Fruit fly (Drosophila melanogaster) whole organism, embryonic: ENCODE data around the gene CG1231.

Source experiments
- Asciz ChIP-seq: fragments of 200-800 bp; sonication (Bioruptor generic); optimal IDR thresholded peaks from 2 replicates; lab custom pipeline; 2017; ENCODE audit warnings: missing biosample characterization, mild to moderate bottlenecking, missing genetic modification characterization, missing genetic modification reagents
- B-H1 ChIP-seq: fragments of 200-800 bp; sonication (Bioruptor generic); IDR thresholded peaks from 3 replicates; pipeline ENCODE4 v1.3.6; 2022; ENCODE audit warnings: missing biosample characterization, missing genetic modification characterization
- CG11504 ChIP-seq: fragments of 200-800 bp; sonication (Bioruptor generic); optimal IDR thresholded peaks from 3 replicates; lab custom pipeline; 2019; ENCODE audit warnings: missing biosample characterization, mild to moderate bottlenecking, missing genetic modification characterization, moderate library complexity
- CG11695 ChIP-seq: fragments of 200-800 bp; sonication (Bioruptor generic); IDR thresholded peaks from 3 replicates; pipeline ENCODE4 v1.3.6; 2022; ENCODE audit warnings: missing biosample characterization, missing genetic modification characterization
- CG11723 ChIP-seq: fragments of 200-800 bp; sonication (Bioruptor generic); optimal IDR thresholded peaks from 2 replicates; lab custom pipeline; 2017; ENCODE audit warnings: missing biosample characterization, mild to moderate bottlenecking, missing genetic modification characterization
- CG12942 ChIP-seq: fragments of 200-800 bp; sonication (Bioruptor generic); optimal IDR thresholded peaks from 3 replicates; lab custom pipeline; 2016; ENCODE audit warnings: missing biosample characterization, missing genetic modification characterization
- CG14050 ChIP-seq: fragments of 200-800 bp; sonication (Bioruptor generic); IDR thresholded peaks from 3 replicates; pipeline ENCODE4 v1.3.6; 2022; ENCODE audit warnings: missing biosample characterization, missing genetic modification characterization
- CG14965 ChIP-seq: fragments of 200-800 bp; sonication (Bioruptor generic); optimal IDR thresholded peaks from 2 replicates; lab custom pipeline; 2016; ENCODE audit warnings: missing biosample characterization, missing genetic modification characterization, borderline replicate concordance
- CG43689 ChIP-seq: fragments of 200-800 bp; sonication (Bioruptor generic); IDR thresholded peaks from 2 replicates; pipeline ENCODE4 v1.3.6; 2022; ENCODE audit warnings: missing biosample characterization, missing genetic modification characterization
- CG4424 ChIP-seq: fragments of 200-800 bp; sonication (Bioruptor generic); optimal IDR thresholded peaks from 3 replicates; lab custom pipeline; 2016; ENCODE audit warnings: missing biosample characterization, missing genetic modification characterization
- CG5180 ChIP-seq: fragments of 200-800 bp; sonication (Bioruptor generic); optimal IDR thresholded peaks from 3 replicates; lab custom pipeline; 2017; ENCODE audit warnings: missing biosample characterization, missing genetic modification characterization, mild to moderate bottlenecking, moderate library complexity, missing genetic modification reagents
- CG7928 ChIP-seq: fragments of 200-800 bp; sonication (Bioruptor generic); optimal IDR thresholded peaks from 2 replicates; lab custom pipeline; 2017; ENCODE audit warnings: missing biosample characterization, mild to moderate bottlenecking, missing genetic modification characterization
- CG8290 ChIP-seq, 3 experiments: fragments of 200-800 bp; sonication (Bioruptor generic); optimal IDR thresholded peaks; 2 replicates each; lab custom pipeline; 2016 to 2019; ENCODE audit warnings: missing biosample characterization in 3 of 3, missing genetic modification characterization in 3 of 3, mild to moderate bottlenecking in 2 of 3, moderate library complexity in 1 of 3
- CG9876 ChIP-seq: fragments of 200-800 bp; sonication (Bioruptor generic); optimal IDR thresholded peaks from 2 replicates; lab custom pipeline; 2016; ENCODE audit warnings: missing biosample characterization, missing genetic modification characterization
- Camta ChIP-seq: fragments of 200-800 bp; sonication (Bioruptor generic); optimal IDR thresholded peaks from 2 replicates; lab custom pipeline; 2016; ENCODE audit warnings: missing biosample characterization, missing genetic modification characterization
- Dbx ChIP-seq: fragments of 200-800 bp; sonication (Bioruptor generic); IDR thresholded peaks from 3 replicates; pipeline ENCODE4 v1.3.6; 2022; ENCODE audit warnings: missing biosample characterization, missing genetic modification characterization
- Drgx ChIP-seq: fragments of 200-800 bp; sonication (Bioruptor generic); IDR thresholded peaks from 2 replicates; pipeline ENCODE4 v1.3.6; 2022; ENCODE audit warnings: missing biosample characterization, missing genetic modification characterization
- Hr3 ChIP-seq: fragments of 200-800 bp; sonication (Bioruptor generic); optimal IDR thresholded peaks from 3 replicates; lab custom pipeline; 2016; ENCODE audit warnings: missing biosample characterization, missing genetic modification characterization
- Lhr ChIP-seq: fragments of 200-800 bp; sonication (Bioruptor generic); optimal IDR thresholded peaks from 3 replicates; lab custom pipeline; 2017; ENCODE audit warnings: mild to moderate bottlenecking, missing biosample characterization, missing genetic modification reagents, missing genetic modification characterization
- Meics ChIP-seq: fragments of 200-800 bp; sonication (Bioruptor generic); optimal IDR thresholded peaks from 2 replicates; lab custom pipeline; 2017; ENCODE audit warnings: missing biosample characterization, mild to moderate bottlenecking, missing genetic modification characterization
- Scr ChIP-seq: fragments of 200-800 bp; sonication (Bioruptor generic); IDR thresholded peaks from 2 replicates; pipeline ENCODE4 v1.3.6; 2022; ENCODE audit warnings: missing biosample characterization, missing genetic modification characterization; ENCODE audit not compliant: partially characterized antibody
- Ssrp ChIP-seq: fragments of 200-800 bp; sonication (Bioruptor generic); optimal IDR thresholded peaks from 2 replicates; lab custom pipeline; 2018; ENCODE audit warnings: missing biosample characterization, mild to moderate bottlenecking, missing genetic modification characterization, moderate library complexity
- Trl ChIP-seq, 3 experiments: fragments of >200 bp in 2 of 3; fragments of 200-800 bp in 1 of 3; sonication (Bioruptor generic) in 1 of 3; optimal IDR thresholded peaks; 2 replicates in 1 of 3; 3 replicates in 2 of 3; lab custom pipeline; 2016 to 2017; ENCODE audit warnings: missing biosample characterization in 1 of 3, missing genetic modification characterization in 1 of 3
- Xrp1 ChIP-seq: fragments of 200-800 bp; sonication (Bioruptor generic); IDR thresholded peaks from 2 replicates; pipeline ENCODE4 v1.3.6; 2022; ENCODE audit warnings: missing biosample characterization, missing genetic modification characterization
- ab ChIP-seq: fragments of 200-800 bp; sonication (Bioruptor generic); optimal IDR thresholded peaks from 2 replicates; lab custom pipeline; 2016; ENCODE audit warnings: missing biosample characterization, missing genetic modification characterization
- ac ChIP-seq: fragments of 200-800 bp; sonication (Bioruptor generic); optimal IDR thresholded peaks from 3 replicates; lab custom pipeline; 2017; ENCODE audit warnings: missing biosample characterization, mild to moderate bottlenecking, missing genetic modification characterization
- al ChIP-seq: fragments of 200-800 bp; sonication (Bioruptor generic); IDR thresholded peaks from 2 replicates; pipeline ENCODE4 v1.3.6; 2022; ENCODE audit warnings: missing biosample characterization, missing genetic modification characterization
- bcd ChIP-seq: fragments of 200-800 bp; sonication (Bioruptor generic); optimal IDR thresholded peaks from 2 replicates; lab custom pipeline; 2017; ENCODE audit warnings: missing biosample characterization, mild to moderate bottlenecking, missing genetic modification characterization
- dmrt11E ChIP-seq: fragments of 200-800 bp; sonication (Bioruptor generic); optimal IDR thresholded peaks from 3 replicates; lab custom pipeline; 2018; ENCODE audit warnings: missing biosample characterization, mild to moderate bottlenecking, missing genetic modification characterization, moderate library complexity
- en ChIP-seq: fragments of 200-800 bp; sonication (Bioruptor generic); optimal IDR thresholded peaks from 2 replicates; lab custom pipeline; 2016; ENCODE audit warnings: missing biosample characterization, missing genetic modification characterization
- eyg ChIP-seq: fragments of 200-800 bp; sonication (Bioruptor generic); optimal IDR thresholded peaks from 3 replicates; lab custom pipeline; 2016; ENCODE audit warnings: missing biosample characterization, missing genetic modification characterization
- ftz-f1 ChIP-seq: fragments of 200-800 bp; sonication (Bioruptor generic); optimal IDR thresholded peaks from 2 replicates; lab custom pipeline; 2016; ENCODE audit warnings: missing biosample characterization, missing genetic modification characterization
- grau ChIP-seq: fragments of 200-800 bp; optimal IDR thresholded peaks from 3 replicates; lab custom pipeline; 2019; ENCODE audit warnings: missing biosample characterization, mild to moderate bottlenecking, missing genetic modification characterization, moderate library complexity
- grn ChIP-seq: fragments of 200-800 bp; sonication (Bioruptor generic); optimal IDR thresholded peaks from 3 replicates; lab custom pipeline; 2017; ENCODE audit warnings: missing biosample characterization, missing genetic modification characterization
- gro ChIP-seq: fragments of 200-800 bp; sonication (Bioruptor generic); optimal IDR thresholded peaks from 2 replicates; lab custom pipeline; 2016; ENCODE audit warnings: missing biosample characterization, missing genetic modification characterization
- hth ChIP-seq: fragments of >200 bp; optimal IDR thresholded peaks from 2 replicates; lab custom pipeline; 2017; ENCODE audit warnings: inconsistent platforms
- kah ChIP-seq: fragments of 200-800 bp; sonication (Bioruptor generic); optimal IDR thresholded peaks from 2 replicates; lab custom pipeline; 2018; ENCODE audit warnings: missing biosample characterization, mild to moderate bottlenecking, missing genetic modification characterization
- lola ChIP-seq, 3 experiments: fragments of >200 bp in 2 of 3; fragments of 200-800 bp in 1 of 3; sonication (Bioruptor generic) in 1 of 3; optimal IDR thresholded peaks; 2 replicates each; lab custom pipeline; 2017 to 2019; ENCODE audit warnings: missing biosample characterization in 3 of 3, missing genetic modification characterization in 3 of 3, mild to moderate bottlenecking in 1 of 3, moderate library complexity in 1 of 3
- org-1 ChIP-seq: fragments of 200-800 bp; sonication (Bioruptor generic); optimal IDR thresholded peaks from 2 replicates; lab custom pipeline; 2017; ENCODE audit warnings: missing biosample characterization, missing genetic modification characterization
- psq ChIP-seq: fragments of 200-800 bp; sonication (Bioruptor generic); optimal IDR thresholded peaks from 2 replicates; lab custom pipeline; 2017; ENCODE audit warnings: missing biosample characterization, missing genetic modification characterization
- salm ChIP-seq: fragments of 200-800 bp; sonication (Bioruptor generic); optimal IDR thresholded peaks from 2 replicates; lab custom pipeline; 2018; ENCODE audit warnings: missing biosample characterization, mild to moderate bottlenecking, missing genetic modification characterization
- seq ChIP-seq: fragments of 200-800 bp; sonication (Bioruptor generic); IDR thresholded peaks from 2 replicates; pipeline ENCODE4 v1.3.6; 2022; ENCODE audit warnings: missing biosample characterization, missing genetic modification characterization
- shn ChIP-seq: fragments of 200-800 bp; sonication (Bioruptor generic); optimal IDR thresholded peaks from 3 replicates; lab custom pipeline; 2016; ENCODE audit warnings: missing biosample characterization, missing genetic modification characterization
- slp2 ChIP-seq: fragments of 200-800 bp; sonication (Bioruptor generic); optimal IDR thresholded peaks from 2 replicates; lab custom pipeline; 2016; ENCODE audit warnings: missing biosample characterization, missing genetic modification characterization
- sna ChIP-seq: fragments of 200-800 bp; sonication (Bioruptor generic); IDR thresholded peaks from 2 replicates; pipeline ENCODE4 v1.3.6; 2022; ENCODE audit warnings: missing biosample characterization, missing genetic modification characterization; ENCODE audit not compliant: partially characterized antibody
- sr ChIP-seq: fragments of 200-800 bp; sonication (Bioruptor generic); IDR thresholded peaks from 3 replicates; pipeline ENCODE4 v1.3.6; 2022; ENCODE audit warnings: missing biosample characterization, missing genetic modification characterization
- twi ChIP-seq: fragments of 200-800 bp; optimal IDR thresholded peaks from 2 replicates; lab custom pipeline; 2019; ENCODE audit warnings: missing biosample characterization, mild to moderate bottlenecking, missing genetic modification characterization, moderate library complexity
- vfl ChIP-seq: fragments of 200-800 bp; sonication (Bioruptor generic); optimal IDR thresholded peaks from 2 replicates; lab custom pipeline; 2016; ENCODE audit warnings: missing biosample characterization, missing genetic modification characterization

Gene CG1231

DNA sequence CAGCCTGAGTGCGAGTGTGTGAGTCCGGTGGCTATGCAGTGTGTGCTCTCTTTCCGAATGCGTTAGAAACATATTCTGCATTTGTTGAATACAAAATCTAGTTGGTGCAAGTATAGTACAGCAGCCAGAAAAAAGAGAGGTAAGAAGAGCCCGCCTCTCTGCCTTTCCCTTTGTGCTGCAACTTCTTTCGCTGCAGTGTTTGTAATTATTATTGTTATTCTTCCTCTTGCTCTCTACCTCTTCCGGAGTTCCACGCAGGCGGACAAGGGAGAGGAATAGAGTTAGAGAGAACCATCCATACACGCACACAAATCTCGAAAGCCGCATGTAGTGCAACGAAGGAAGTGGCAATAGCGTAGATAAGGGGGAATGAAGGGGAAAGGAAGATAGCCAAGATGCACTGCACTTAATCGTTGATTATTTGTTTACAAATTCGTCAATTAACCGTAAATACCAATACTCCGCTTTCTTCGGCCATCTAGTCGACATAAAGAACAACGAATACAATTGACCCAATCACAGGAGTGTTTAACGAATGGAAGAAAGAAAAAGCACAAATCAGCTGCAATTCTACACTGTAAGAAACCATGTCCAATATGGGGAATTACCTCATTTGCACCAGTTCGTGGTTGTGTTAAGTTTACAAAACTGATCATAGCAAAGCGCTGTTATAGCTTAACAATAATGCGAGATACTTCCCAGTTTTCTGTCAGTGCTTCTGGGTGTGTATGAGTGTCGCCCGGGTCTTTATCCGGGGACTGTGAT is 8.4 kb upstream of the CG1231 start (continued):
- peak; percentile 60 for TF ChIP-seq grau (tag; lab: Kevin White, UChicago)
- TF ChIP-seq CG8290 (GFP tag; optimal IDR thresholded peaks at IDR 0.05; lab: Kevin White, UChicago) = peak; percentile 38
- TF ChIP-seq CG8290 (tag; optimal IDR thresholded peaks at IDR 0.05; lab: Kevin White, UChicago) = peak in 1 of 2 experiments; percentile 71
- peak; percentile 75 for TF ChIP-seq CG11504 (tag; lab: Kevin White, UChicago)
- peak; percentile 85 for TF ChIP-seq Xrp1 (GFP tag; lab: Robert Waterston, UW)
- TF ChIP-seq psq (GFP tag; lab: Kevin White, UChicago) = peak; percentile 56
- 0 out of 3 replicates have a peak, but pooled peaks have one; percentile 36 for TF ChIP-seq sr
- TF ChIP-seq Meics = peak; percentile 13
- peak; percentile 60 to 71 for TF ChIP-seq Trl (optimal IDR thresholded peaks at IDR 0.05; lab: Kevin White, UChicago)
- peak; percentile 64 for TF ChIP-seq Trl (GFP tag; optimal IDR thresholded peaks at IDR 0.05; lab: Kevin White, UChicago)
- peak; percentile 87 for TF ChIP-seq Drgx (GFP tag; lab: Robert Waterston, UW)
- TF ChIP-seq Hr3 (GFP tag; lab: Kevin White, UChicago) = peak; percentile 69
- TF ChIP-seq CG43689 (GFP tag; lab: Robert Waterston, UW) = 0 out of 2 replicates have a peak, but pooled peaks have one; percentile 43
- peak in 1 of 3 experiments; percentile 69 for TF ChIP-seq lola (GFP tag; optimal IDR thresholded peaks at IDR 0.05; lab: Kevin White, UChicago)
- peak; percentile 81 for TF ChIP-seq CG4424 (GFP tag; lab: Kevin White, UChicago)
- no peak for TF ChIP-seq ftz-f1 (GFP tag; lab: Kevin White, UChicago)
- peak; percentile 47 for TF ChIP-seq CG5180 (GFP tag; lab: Kevin White, UChicago)
- TF ChIP-seq hth = no peak
- TF ChIP-seq org-1 = peak; percentile 70
- no peak for TF ChIP-seq grn (GFP tag; lab: Kevin White, UChicago)
- TF ChIP-seq Asciz = peak; percentile 61
- peak; percentile 33 for TF ChIP-seq vfl
- peak; percentile 54 for TF ChIP-seq eyg (GFP tag; lab: Kevin White, UChicago)
- peak; percentile 35; the same call in 1 of the 2 replicates for TF ChIP-seq seq (GFP tag; lab: Robert Waterston, UW)
- TF ChIP-seq kah = peak; percentile 61
- TF ChIP-seq CG11695 (GFP tag; lab: Robert Waterston, UW) = peak; percentile 33; the same call in 1 of the 3 replicates
- peak; percentile 56 for TF ChIP-seq Lhr (GFP tag; lab: Kevin White, UChicago)
- TF ChIP-seq dmrt11E = peak; percentile 80
- TF ChIP-seq B-H1 (GFP tag; lab: Robert Waterston, UW) = peak; percentile 43; the same call in 1 of the 3 replicates
- TF ChIP-seq CG9876 (GFP tag; lab: Kevin White, UChicago) = peak; percentile 46
- TF ChIP-seq gro (GFP tag; lab: Kevin White, UChicago) = no peak
- TF ChIP-seq CG7928 (GFP tag; lab: Kevin White, UChicago) = no peak
- peak; percentile 49 for TF ChIP-seq slp2 (GFP tag; lab: Kevin White, UChicago)
- TF ChIP-seq CG14965 (GFP tag; lab: Kevin White, UChicago) = no peak
- TF ChIP-seq twi (tag; lab: Kevin White, UChicago) = peak; percentile 29
- TF ChIP-seq Scr (GFP tag; lab: Robert Waterston, UW) = no peak
- TF ChIP-seq en (GFP tag; lab: Kevin White, UChicago) = peak; percentile 63
- peak; percentile 53; the same call in 2 of the 3 replicates for TF ChIP-seq CG14050 (GFP tag; lab: Robert Waterston, UW)
- TF ChIP-seq sna (GFP tag; lab: Robert Waterston, UW) = no peak
- TF ChIP-seq Camta (GFP tag; lab: Kevin White, UChicago) = peak; percentile 67
- peak; percentile 60 for TF ChIP-seq CG11723 (GFP tag; lab: Kevin White, UChicago)
- peak; percentile 81 for TF ChIP-seq Ssrp (tag; lab: Kevin White, UChicago)
- no peak for TF ChIP-seq ac (GFP tag; lab: Kevin White, UChicago)
- peak; percentile 52 for TF ChIP-seq bcd (GFP tag; lab: Kevin White, UChicago)
- 0 out of 2 replicates have a peak, but pooled peaks have one; percentile 4 for TF ChIP-seq al
- TF ChIP-seq CG12942 = peak; percentile 77
- TF ChIP-seq ab (GFP tag; lab: Kevin White, UChicago) = peak; percentile 35
- TF ChIP-seq shn = peak; percentile 77
- no peak for TF ChIP-seq salm (tag; lab: Kevin White, UChicago)
- TF ChIP-seq Dbx (GFP tag; lab: Robert Waterston, UW) = no peak
